Fruit fly (Drosophila melanogaster): Measurements from ENCODE around the gene Tao.
A peak's percentile ranks its signal among the peaks of the same experiment; 100 is the strongest.

dm6 chrX:19565714-19566316 is 13.8 kb downstream of the Tao start, which contains the start of the genes Grip84 and car:
- TF ChIP-seq Sox102F (GFP tag; optimal IDR thresholded peaks at IDR 0.05) (no peak), acj6 (GFP tag; optimal IDR thresholded peaks at IDR 0.05) (no peak), CG6854 (GFP tag; optimal IDR thresholded peaks at IDR 0.05) (no peak), CG3032 (tag; optimal IDR thresholded peaks at IDR 0.05) (peak; percentile 73), Hr39 (GFP tag; optimal IDR thresholded peaks at IDR 0.05) (peak; percentile 53), CG9139 (GFP tag; optimal IDR thresholded peaks at IDR 0.05) (no peak), CG31627 (GFP tag; optimal IDR thresholded peaks at IDR 0.05) (peak; percentile 54), svp (GFP tag) (no peak), Smox (GFP tag; optimal IDR thresholded peaks at IDR 0.05) (no peak), CG8632 (GFP tag; optimal IDR thresholded peaks at IDR 0.05) (no peak), fd59A (GFP tag; optimal IDR thresholded peaks at IDR 0.05) (peak; percentile 31), Lpt (GFP tag; optimal IDR thresholded peaks at IDR 0.05) (no peak), cyc (GFP tag; optimal IDR thresholded peaks at IDR 0.05) (peak; percentile 58)
